Fruit fly (Drosophila melanogaster) S2 (cell line): Measurements from ENCODE around the gene Tsp86D.

ENCODE experiments used
- CG8478 ChIP-seq: fragments of >200 bp; optimal IDR thresholded peaks from 2 replicates; lab custom pipeline; 2018
- CTCF ChIP-seq, 2 experiments: fragments of >200 bp; optimal IDR thresholded peaks; 2 replicates each; lab custom pipeline; 2018

Tsp86D gene

DNA sequence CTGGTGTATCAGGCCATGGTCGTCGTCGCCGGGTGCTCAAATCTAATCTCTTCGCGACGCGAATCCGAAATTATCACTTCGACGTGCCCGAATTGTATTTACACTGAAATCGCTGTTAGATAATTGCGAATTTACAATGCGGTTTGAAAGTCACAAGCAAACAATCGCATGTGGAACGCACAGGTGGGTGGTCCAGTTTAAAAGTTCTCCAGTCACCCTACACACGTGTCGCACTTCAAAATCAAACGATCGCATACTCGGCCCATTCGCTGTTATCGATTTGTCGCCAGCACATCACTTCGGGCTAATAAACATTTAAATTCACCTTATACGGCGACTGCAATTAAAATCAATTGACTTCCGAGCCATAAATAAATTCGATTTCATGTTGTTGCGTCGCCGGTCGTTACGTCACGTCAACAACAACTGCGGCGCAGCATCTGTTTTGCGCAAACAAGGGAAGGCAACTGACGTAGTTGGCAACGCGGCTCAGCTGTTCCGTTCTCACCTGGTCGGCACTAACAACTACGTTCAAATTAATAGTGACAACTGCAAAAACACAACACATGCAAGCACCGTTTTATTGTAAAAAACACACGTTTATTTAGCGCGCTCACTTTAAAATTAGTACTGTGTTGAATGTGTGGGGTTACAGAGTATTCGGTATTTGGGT, 5.6 kb upstream of the Tsp86D start, which contains the start of gene CG6574:
TSS of gene CG6574 (minus strand) at position 216 of the 673 bp plus-strand sequence.
- no peak for TF ChIP-seq CTCF (optimal IDR thresholded peaks at IDR 0.05; lab: Kevin White, UChicago)
- no peak for TF ChIP-seq CG8478 (lab: Kevin White, UChicago)

DNA sequence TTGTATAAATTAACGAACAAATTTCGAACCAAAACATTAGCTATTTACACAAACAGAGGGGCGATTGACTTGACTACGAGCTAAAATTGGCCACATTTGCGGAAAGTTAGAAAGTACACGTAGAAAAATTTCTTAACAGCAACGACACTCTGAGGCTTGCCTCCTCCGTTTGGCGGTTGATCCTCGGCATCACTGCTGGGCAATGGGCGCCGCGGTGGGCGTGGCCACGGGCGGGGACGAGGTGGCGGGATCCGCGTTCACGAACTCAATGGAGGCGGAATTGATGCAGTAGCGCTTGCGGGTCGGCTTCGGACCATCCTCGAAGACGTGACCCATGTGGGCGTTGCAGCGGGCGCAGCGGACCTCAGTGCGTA, 5.1 kb upstream of the Tsp86D start:
- TF ChIP-seq CG8478 (lab: Kevin White, UChicago) (no peak), CTCF (optimal IDR thresholded peaks at IDR 0.05; lab: Kevin White, UChicago) (no peak)

- TF ChIP-seq CG8478 (lab: Kevin White, UChicago) (no peak), CTCF (optimal IDR thresholded peaks at IDR 0.05; lab: Kevin White, UChicago) (no peak)
Observed at dm6 chr3R:10863956-10864355, 4.6 kb upstream of the Tsp86D start.

- no peak for TF ChIP-seq CTCF (optimal IDR thresholded peaks at IDR 0.05; lab: Kevin White, UChicago)
- no peak for TF ChIP-seq CG8478 (lab: Kevin White, UChicago)
Observed at dm6 chr3R:10870561-10870960, 2.1 kb downstream of the Tsp86D start.

DNA sequence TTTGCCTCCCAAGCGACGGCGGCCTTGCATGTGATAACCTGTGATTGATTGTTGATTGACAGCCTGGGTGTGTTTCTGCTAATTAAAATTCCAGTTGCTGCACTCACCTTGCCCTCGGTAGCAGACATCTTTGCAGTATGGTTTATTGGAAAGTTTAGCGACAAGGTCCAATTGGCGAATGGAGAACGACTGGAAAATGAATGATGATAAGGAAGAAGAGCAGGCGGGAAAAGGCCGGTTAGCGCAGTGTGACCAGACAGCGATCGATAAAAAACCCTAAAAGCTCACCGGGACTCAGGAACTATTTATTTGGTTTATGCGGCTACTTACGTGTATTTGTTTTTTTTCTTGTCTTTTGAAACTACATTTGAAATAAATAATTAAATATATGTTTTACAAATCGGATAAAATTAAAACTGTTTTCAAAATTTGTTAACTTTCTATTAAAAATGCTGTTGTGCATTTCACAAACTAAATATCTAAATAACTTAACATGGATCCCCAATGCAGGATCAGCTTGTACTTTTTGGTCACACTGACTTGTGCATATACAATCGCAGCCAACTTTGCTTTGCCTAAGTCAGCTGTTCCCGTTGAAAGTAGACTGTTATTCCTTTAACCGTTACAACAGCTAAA, 3.8 kb downstream of the Tsp86D start, which contains the start of gene Fdh:
TSS of gene Fdh (minus strand) at position 234 of the 636 bp plus-strand sequence.
- TF ChIP-seq CTCF (optimal IDR thresholded peaks at IDR 0.05; lab: Kevin White, UChicago): no peak
- no peak for TF ChIP-seq CG8478 (lab: Kevin White, UChicago)

DNA sequence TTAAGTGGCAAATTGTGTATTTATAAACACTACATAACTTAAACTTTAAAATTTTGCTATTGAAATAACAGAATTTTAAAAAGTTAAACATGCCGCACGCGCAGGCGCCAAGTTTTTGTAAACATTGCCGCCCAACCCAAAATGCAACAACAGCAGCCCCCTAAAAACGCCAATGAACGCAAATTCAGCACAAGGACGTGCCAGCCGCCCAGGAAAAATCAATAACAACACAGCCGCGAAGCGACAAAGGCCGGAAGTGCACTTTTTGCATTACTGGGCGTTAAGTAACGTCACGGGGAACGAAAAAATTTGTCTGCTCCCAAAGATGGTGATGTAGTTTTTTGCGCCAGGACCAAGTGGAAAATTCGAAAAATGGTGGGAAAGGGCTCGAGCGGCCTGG, 4.3 kb downstream of the Tsp86D start, which contains the start of gene CG4596:
TSS of gene CG4596 (plus strand) at position 219 of the 400 bp plus-strand sequence.
- TF ChIP-seq CTCF (optimal IDR thresholded peaks at IDR 0.05; lab: Kevin White, UChicago) (no peak), CG8478 (lab: Kevin White, UChicago) (no peak)

DNA sequence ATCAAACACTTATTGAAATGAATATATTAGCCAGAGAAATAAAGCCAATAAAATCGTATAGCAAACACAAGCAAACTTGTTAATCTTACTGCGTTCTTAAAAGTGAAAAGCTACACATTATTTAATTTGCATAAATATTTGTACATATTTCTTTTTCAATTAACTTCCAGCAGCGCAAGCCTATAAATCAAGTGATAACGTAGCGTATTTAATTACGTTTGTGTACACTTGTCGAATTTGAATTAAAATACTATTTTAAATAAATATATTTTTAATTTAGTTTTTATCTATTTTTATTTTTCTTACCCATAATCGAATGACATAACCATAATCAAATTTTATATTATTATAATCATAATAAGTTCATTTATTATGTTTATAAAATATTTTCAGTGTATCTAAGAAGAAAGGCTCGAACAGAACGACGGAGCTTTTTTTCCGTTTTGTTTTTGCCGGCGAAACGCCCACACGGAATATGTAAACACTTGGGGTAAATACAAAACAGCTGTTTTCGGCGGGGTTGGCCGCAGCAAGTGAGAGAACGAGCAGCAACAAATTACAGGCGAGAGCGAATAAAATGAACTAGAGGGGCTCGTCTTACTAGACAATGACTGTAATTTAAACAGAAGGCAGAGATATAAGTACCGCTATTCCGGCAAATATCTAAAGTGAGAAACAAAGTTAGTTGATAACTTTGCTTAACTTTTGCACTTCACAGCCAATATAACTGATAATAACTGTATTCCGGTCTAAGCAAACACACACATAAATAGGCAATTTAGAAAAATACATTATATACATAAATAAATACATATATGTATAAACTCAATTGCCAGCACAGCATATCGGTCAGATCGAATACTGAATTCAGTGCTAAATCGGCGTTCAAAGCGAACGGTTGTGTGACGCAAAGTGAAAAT, 7.3 kb downstream of the Tsp86D start, which contains the start of gene Sodh2:
TSS of gene Sodh2 (plus strand) at position 870 of the 920 bp plus-strand sequence.
- no peak for TF ChIP-seq CG8478 (lab: Kevin White, UChicago)
- no peak for TF ChIP-seq CTCF (optimal IDR thresholded peaks at IDR 0.05; lab: Kevin White, UChicago)

dm6 chr3R:10877808-10878207, 9.3 kb downstream of the Tsp86D start:
- TF ChIP-seq CG8478 (lab: Kevin White, UChicago) (no peak), CTCF (optimal IDR thresholded peaks at IDR 0.05; lab: Kevin White, UChicago) (no peak)

- TF ChIP-seq CG8478 (lab: Kevin White, UChicago): no peak
- TF ChIP-seq CTCF (optimal IDR thresholded peaks at IDR 0.05; lab: Kevin White, UChicago): no peak
Observed at dm6 chr3R:10878628-10879027, 10.1 kb downstream of the Tsp86D start.

DNA sequence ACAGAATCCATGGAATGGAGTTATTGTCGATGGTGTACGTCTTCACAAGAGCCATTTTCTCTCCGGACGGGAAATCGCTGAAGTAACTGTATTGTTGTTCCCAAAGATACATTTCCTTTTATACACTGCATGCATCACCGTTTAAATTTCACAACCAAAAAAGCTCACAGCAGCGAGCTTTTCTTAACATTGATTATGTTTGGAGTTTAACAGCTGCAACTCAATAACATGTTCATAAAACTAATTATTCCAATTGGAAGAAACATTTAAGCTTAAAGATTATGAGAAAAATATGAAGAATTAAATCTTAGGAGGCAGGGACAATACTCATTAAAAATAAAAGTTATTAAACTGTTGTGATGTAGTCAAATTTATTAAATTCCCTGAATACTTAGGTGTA, 10.7 kb downstream of the Tsp86D start, which contains the start of gene CG14695:
TSS of gene CG14695 (minus strand) at position 101 of the 400 bp plus-strand sequence.
- TF ChIP-seq CG8478 (lab: Kevin White, UChicago) (no peak), CTCF (optimal IDR thresholded peaks at IDR 0.05; lab: Kevin White, UChicago) (no peak)

DNA sequence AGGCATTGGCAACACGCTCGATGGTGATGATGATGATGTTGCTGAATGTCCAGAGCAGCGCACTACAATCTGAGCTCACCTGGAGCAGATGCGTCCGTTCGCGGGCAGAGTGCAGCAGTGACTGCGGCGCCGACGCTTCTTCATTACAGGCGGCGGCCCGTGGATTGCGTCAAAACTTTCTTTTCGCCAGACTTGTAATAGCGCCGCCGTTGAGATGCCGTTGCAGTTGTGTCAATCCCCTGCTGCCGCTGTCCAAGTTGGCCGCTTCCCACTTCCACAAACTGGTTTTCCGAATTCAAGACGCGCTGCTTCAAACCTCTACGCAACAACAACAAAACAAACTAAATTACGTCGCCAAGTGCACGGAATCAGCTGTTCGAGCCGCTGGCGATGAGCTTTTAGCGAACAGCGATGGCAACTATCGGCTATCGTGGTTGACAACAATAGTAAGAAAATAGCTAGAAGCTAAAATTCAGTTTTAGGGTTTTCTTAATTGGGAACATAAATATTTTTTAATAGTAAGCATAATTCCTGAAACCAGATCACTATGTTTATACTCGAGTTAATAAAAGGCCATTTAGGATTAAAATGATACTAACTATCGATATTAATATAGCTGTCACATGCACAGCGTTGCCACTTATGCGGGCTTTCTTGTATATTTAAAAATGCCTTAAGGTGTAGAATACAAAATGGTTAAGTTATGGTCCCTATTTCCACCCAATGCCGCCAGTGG, 13.5 kb downstream of the Tsp86D start, which contains the start of gene Tpc1:
TSS of gene Tpc1 (minus strand) at position 365 of the 736 bp plus-strand sequence.
- TF ChIP-seq CTCF (optimal IDR thresholded peaks at IDR 0.05; lab: Kevin White, UChicago): no peak
- no peak for TF ChIP-seq CG8478 (lab: Kevin White, UChicago)

DNA sequence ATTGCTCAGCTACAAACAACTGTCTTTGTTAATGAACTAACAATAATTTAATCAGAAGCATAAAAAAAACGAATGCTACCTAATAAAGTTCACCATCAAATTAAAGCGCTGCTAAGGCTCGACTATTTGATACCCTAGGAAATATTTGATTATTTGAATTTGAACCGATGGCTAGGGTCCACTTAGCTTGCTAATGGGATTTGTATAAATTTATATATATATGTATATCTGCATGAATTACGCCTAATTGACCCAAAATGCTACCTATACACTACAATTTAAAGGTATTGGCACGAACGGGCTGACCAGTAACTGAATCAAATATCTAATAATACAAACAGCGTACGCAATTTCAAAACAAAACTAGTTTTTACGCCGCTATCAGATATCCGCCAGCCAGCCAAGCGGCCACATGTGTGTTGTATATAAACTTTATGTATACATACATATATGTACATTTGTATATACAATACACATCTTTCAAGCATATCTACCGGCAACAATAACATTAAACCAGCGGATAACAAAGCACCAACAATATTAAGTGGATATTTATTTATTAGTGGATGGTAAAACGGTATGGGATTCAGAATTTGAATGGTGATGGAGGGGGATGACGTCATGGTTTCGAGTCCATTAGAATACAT, 15.6 kb downstream of the Tsp86D start:
- no peak for TF ChIP-seq CTCF (optimal IDR thresholded peaks at IDR 0.05; lab: Kevin White, UChicago)
- no peak for TF ChIP-seq CG8478 (lab: Kevin White, UChicago)
